Worm (Caenorhabditis elegans): ENCODE data around the gene Y51H4A.941.
A peak's percentile ranks its signal among the peaks of the same experiment; 100 is the strongest.
"Not testable (repeated sequence)": the region's sequence is repeated elsewhere in the genome, so short reads cannot be mapped to it uniquely, and the experiment has no call there.

The Y51H4A.941 gene

ce11 chrIV:16709713-16710112 lies 15.2 kb upstream of the Y51H4A.941 start:
- TF ChIP-seq ztf-29 (GFP tag; IDR thresholded peaks at IDR 0.05) = no peak
- TF ChIP-seq cog-1 (tag; optimal IDR thresholded peaks at IDR 0.05) = no peak
- TF ChIP-seq T22C8.4 (GFP tag; IDR thresholded peaks at IDR 0.05) = no peak
- no peak for TF ChIP-seq ztf-23 (GFP tag; IDR thresholded peaks at IDR 0.05)
- no peak for TF ChIP-seq klf-2 (GFP tag; conservative IDR thresholded peaks at IDR 0.05)
- TF ChIP-seq tab-1 (GFP tag; IDR thresholded peaks at IDR 0.05) = no peak
- no peak for TF ChIP-seq med-1 (GFP tag; optimal IDR thresholded peaks at IDR 0.05; ENCODE audit: insufficient read depth)
- TF ChIP-seq ref-1 (GFP tag; conservative IDR thresholded peaks at IDR 0.05) = no peak
- no peak for TF ChIP-seq flt-1 (GFP tag; IDR thresholded peaks at IDR 0.05)

- TF ChIP-seq tab-1 (GFP tag; IDR thresholded peaks at IDR 0.05) = no peak
- TF ChIP-seq ztf-29 (GFP tag; IDR thresholded peaks at IDR 0.05) = no peak
- no peak for TF ChIP-seq T22C8.4 (GFP tag; IDR thresholded peaks at IDR 0.05)
- no peak for TF ChIP-seq flt-1 (GFP tag; IDR thresholded peaks at IDR 0.05)
- TF ChIP-seq ref-1 (GFP tag; conservative IDR thresholded peaks at IDR 0.05) = no peak
- TF ChIP-seq med-1 (GFP tag; optimal IDR thresholded peaks at IDR 0.05; ENCODE audit: insufficient read depth) = no peak
- no peak for TF ChIP-seq klf-2 (GFP tag; conservative IDR thresholded peaks at IDR 0.05)
- TF ChIP-seq cog-1 (tag; optimal IDR thresholded peaks at IDR 0.05) = no peak
- TF ChIP-seq ztf-23 (GFP tag; IDR thresholded peaks at IDR 0.05) = no peak
These were observed 12.5 kb upstream of the Y51H4A.941 start for ce11 chrIV:16706950-16707349.

- TF ChIP-seq flt-1 (GFP tag; IDR thresholded peaks at IDR 0.05) = no peak
- no peak for TF ChIP-seq T22C8.4 (GFP tag; IDR thresholded peaks at IDR 0.05)
- TF ChIP-seq ztf-29 (GFP tag; IDR thresholded peaks at IDR 0.05) = no peak
These were observed 2.0 kb upstream of the Y51H4A.941 start for ce11 chrIV:16696422-16696821.

ce11 chrIV:16684224-16684623 lies 10.2 kb downstream of the Y51H4A.941 start:
- TF ChIP-seq T22C8.4 (GFP tag; IDR thresholded peaks at IDR 0.05) (no peak), cog-1 (tag; optimal IDR thresholded peaks at IDR 0.05) (no peak), ref-1 (GFP tag; conservative IDR thresholded peaks at IDR 0.05) (peak; percentile 55; the same call in 1 of the 2 replicates), flt-1 (GFP tag; IDR thresholded peaks at IDR 0.05) (peak; percentile 79), ztf-29 (GFP tag; IDR thresholded peaks at IDR 0.05) (peak; percentile 59; the same call in 1 of the 2 replicates), ztf-23 (GFP tag; IDR thresholded peaks at IDR 0.05) (peak; percentile 74), tab-1 (GFP tag; IDR thresholded peaks at IDR 0.05) (peak; percentile 82), klf-2 (GFP tag; conservative IDR thresholded peaks at IDR 0.05) (0 out of 2 replicates have a peak, but pooled peaks have one; percentile 37), med-1 (GFP tag; optimal IDR thresholded peaks at IDR 0.05; ENCODE audit: insufficient read depth) (no peak)

- TF ChIP-seq ref-1 (GFP tag; conservative IDR thresholded peaks at IDR 0.05) (0 out of 2 replicates have a peak, but pooled peaks have one; percentile 13), tab-1 (GFP tag; IDR thresholded peaks at IDR 0.05) (peak; percentile 64; the same call in 1 of the 2 replicates)
These were observed 12.7 kb downstream of the Y51H4A.941 start for ce11 chrIV:16681812-16682211.

- 0 out of 2 replicates have a peak, but pooled peaks have one; percentile 39 for TF ChIP-seq flt-1 (GFP tag; IDR thresholded peaks at IDR 0.05)
- TF ChIP-seq ztf-23 (GFP tag; IDR thresholded peaks at IDR 0.05) = 0 out of 2 replicates have a peak, but pooled peaks have one; percentile 9
These were observed 23.7 kb downstream of the Y51H4A.941 start for ce11 chrIV:16670743-16671142.

ce11 chrIV:16664020-16664419 lies 30.4 kb downstream of the Y51H4A.941 start, which contains the start of gene sta-1:
sta-1 (plus strand) TSS chrIV:16664320.
- not testable (repeated sequence) for TF ChIP-seq cog-1 (tag; optimal IDR thresholded peaks at IDR 0.05); klf-2 (GFP tag; conservative IDR thresholded peaks at IDR 0.05); flt-1 (GFP tag; IDR thresholded peaks at IDR 0.05)

- TF ChIP-seq med-1 (GFP tag; optimal IDR thresholded peaks at IDR 0.05; ENCODE audit: insufficient read depth) (no peak), tab-1 (GFP tag; IDR thresholded peaks at IDR 0.05) (no peak)
These were observed 30.9 kb downstream of the Y51H4A.941 start for ce11 chrIV:16663591-16663990.

- TF ChIP-seq T22C8.4 (GFP tag; IDR thresholded peaks at IDR 0.05) = no peak
- TF ChIP-seq tab-1 (GFP tag; IDR thresholded peaks at IDR 0.05) = no peak
- no peak for TF ChIP-seq ztf-29 (GFP tag; IDR thresholded peaks at IDR 0.05)
- no peak for TF ChIP-seq flt-1 (GFP tag; IDR thresholded peaks at IDR 0.05)
- no peak for TF ChIP-seq ref-1 (GFP tag; conservative IDR thresholded peaks at IDR 0.05)
- TF ChIP-seq med-1 (GFP tag; optimal IDR thresholded peaks at IDR 0.05; ENCODE audit: insufficient read depth) = no peak
- TF ChIP-seq ztf-23 (GFP tag; IDR thresholded peaks at IDR 0.05) = no peak
- no peak for TF ChIP-seq klf-2 (GFP tag; conservative IDR thresholded peaks at IDR 0.05)
- TF ChIP-seq cog-1 (tag; optimal IDR thresholded peaks at IDR 0.05) = no peak
These were observed 35.0 kb downstream of the Y51H4A.941 start for ce11 chrIV:16659475-16659874.

- TF ChIP-seq ztf-23 (GFP tag; IDR thresholded peaks at IDR 0.05) (no peak), ztf-29 (GFP tag; IDR thresholded peaks at IDR 0.05) (no peak), klf-2 (GFP tag; conservative IDR thresholded peaks at IDR 0.05) (no peak), flt-1 (GFP tag; IDR thresholded peaks at IDR 0.05) (no peak), tab-1 (GFP tag; IDR thresholded peaks at IDR 0.05) (no peak), ref-1 (GFP tag; conservative IDR thresholded peaks at IDR 0.05) (no peak), cog-1 (tag; optimal IDR thresholded peaks at IDR 0.05) (no peak), med-1 (GFP tag; optimal IDR thresholded peaks at IDR 0.05; ENCODE audit: insufficient read depth) (no peak)
These were observed 35.7 kb downstream of the Y51H4A.941 start for ce11 chrIV:16658731-16659130.

ce11 chrIV:16657488-16657982 lies 36.9 kb downstream of the Y51H4A.941 start:
- no peak for TF ChIP-seq T22C8.4 (GFP tag; IDR thresholded peaks at IDR 0.05)
- TF ChIP-seq ztf-23 (GFP tag; IDR thresholded peaks at IDR 0.05) = no peak
- TF ChIP-seq tab-1 (GFP tag; IDR thresholded peaks at IDR 0.05) = no peak
- TF ChIP-seq ztf-29 (GFP tag; IDR thresholded peaks at IDR 0.05) = no peak
- no peak for TF ChIP-seq flt-1 (GFP tag; IDR thresholded peaks at IDR 0.05)
- no peak for TF ChIP-seq med-1 (GFP tag; optimal IDR thresholded peaks at IDR 0.05; ENCODE audit: insufficient read depth)
- TF ChIP-seq klf-2 (GFP tag; conservative IDR thresholded peaks at IDR 0.05) = no peak
- TF ChIP-seq ref-1 (GFP tag; conservative IDR thresholded peaks at IDR 0.05) = no peak
- no peak for TF ChIP-seq cog-1 (tag; optimal IDR thresholded peaks at IDR 0.05)

Measured in whole organism, midembryonic.